Worm (Caenorhabditis elegans) whole organism, L4 larva: ENCODE data around the gene best-18.

Source experiments
- D1046.2 ChIP-seq: fragments of 200-800 bp; sonication (Bioruptor generic); IDR thresholded peaks from 2 replicates; pipeline ENCODE4 v1.3.6; 2022; ENCODE audit warnings: missing genetic modification characterization, missing compliant biosample characterization
- F10B5.3 ChIP-seq: sonication (generic microtip); optimal IDR thresholded peaks from 2 replicates; lab custom pipeline; 2016; ENCODE audit warnings: mild to moderate bottlenecking, missing genetic modification characterization, missing compliant biosample characterization
- F37D6.2 ChIP-seq: sonication (generic microtip); optimal IDR thresholded peaks from 2 replicates; lab custom pipeline; 2016; ENCODE audit warnings: mild to moderate bottlenecking, missing genetic modification characterization, missing compliant biosample characterization
- T20F7.1 ChIP-seq: fragments of 200-800 bp; sonication (Bioruptor generic); optimal IDR thresholded peaks from 2 replicates; lab custom pipeline; 2018; ENCODE audit warnings: mild to moderate bottlenecking, missing genetic modification characterization, missing compliant biosample characterization
- T26A8.4 ChIP-seq: fragments of 200-800 bp; sonication (Bioruptor generic); IDR thresholded peaks from 2 replicates; pipeline ENCODE4 v1.3.6; 2022; ENCODE audit warnings: missing genetic modification characterization, missing compliant biosample characterization
- Y105C5A.15 ChIP-seq: fragments of 200-800 bp; sonication (Bioruptor generic); IDR thresholded peaks from 2 replicates; pipeline ENCODE4 v1.3.6; 2022; ENCODE audit warnings: missing genetic modification characterization, missing compliant biosample characterization
- Y48G9A.11 ChIP-seq: fragments of 200-800 bp; sonication (Bioruptor generic); IDR thresholded peaks from 2 replicates; pipeline ENCODE4 v1.3.6; 2022; ENCODE audit warnings: missing genetic modification reagents, missing genetic modification characterization, missing compliant biosample characterization
- Y5F2A.4 ChIP-seq: fragments of 200-800 bp; sonication (Bioruptor generic); optimal IDR thresholded peaks from 2 replicates; lab custom pipeline; 2018; ENCODE audit warnings: mild to moderate bottlenecking, missing genetic modification characterization, missing compliant biosample characterization
- ZK337.2 ChIP-seq: fragments of 200-800 bp; sonication (Bioruptor generic); IDR thresholded peaks from 2 replicates; pipeline ENCODE4 v1.3.6; 2022; ENCODE audit warnings: missing genetic modification reagents, missing genetic modification characterization, missing compliant biosample characterization
- ZK546.5 ChIP-seq, 2 experiments: sonication (generic microtip); optimal IDR thresholded peaks; 2 replicates each; lab custom pipeline; 2017; ENCODE audit warnings: missing biosample characterization in 2 of 2, missing genetic modification characterization in 2 of 2
- aha-1 ChIP-seq: fragments of 150-350 bp; peaks from one replicate; lab custom pipeline; 2014; ENCODE audit warnings: missing biosample characterization, missing genetic modification characterization
- ama-1 ChIP-seq: fragments of 150-350 bp; optimal IDR thresholded peaks from 2 replicates; lab custom pipeline; 2014; ENCODE audit warnings: inconsistent platforms, mixed read lengths
- ceh-44 ChIP-seq: fragments of 200-800 bp; sonication (Bioruptor generic); IDR thresholded peaks from 2 replicates; pipeline ENCODE4 v1.3.6; 2022; ENCODE audit warnings: missing genetic modification reagents, missing genetic modification characterization, missing compliant biosample characterization
- ceh-82 ChIP-seq: sonication (generic microtip); optimal IDR thresholded peaks from 2 replicates; lab custom pipeline; 2017; ENCODE audit warnings: missing biosample characterization, missing genetic modification characterization
- ces-1 ChIP-seq: fragments of 150-350 bp; sonication (generic microtip); optimal IDR thresholded peaks from 4 replicates; lab custom pipeline; 2014; ENCODE audit warnings: missing biosample characterization, missing genetic modification reagents, missing genetic modification characterization
- daf-16 ChIP-seq, 3 experiments: sonication (generic microtip); optimal IDR thresholded peaks; 2 replicates each; lab custom pipeline; 2016 to 2017; ENCODE audit warnings: missing genetic modification characterization in 3 of 3, missing genetic modification reagents in 3 of 3, mild to moderate bottlenecking in 2 of 3, missing compliant biosample characterization in 2 of 3, missing biosample characterization in 1 of 3, moderate library complexity in 1 of 3
- daf-19 ChIP-seq: fragments of 200-800 bp; sonication (Bioruptor generic); conservative IDR thresholded peaks from 2 replicates; pipeline ENCODE4 v1.3.6; 2022; ENCODE audit warnings: missing genetic modification characterization, missing compliant biosample characterization
- dmd-6 ChIP-seq: fragments of 200-800 bp; sonication (Bioruptor generic); IDR thresholded peaks from 2 replicates; pipeline ENCODE4 v1.3.6; 2022; ENCODE audit warnings: missing genetic modification reagents, missing genetic modification characterization, missing compliant biosample characterization
- dmd-8 ChIP-seq: fragments of 200-800 bp; sonication (Bioruptor generic); IDR thresholded peaks from 2 replicates; pipeline ENCODE4 v1.3.6; 2022; ENCODE audit warnings: missing genetic modification characterization, missing compliant biosample characterization
- dmd-9 ChIP-seq: fragments of 200-800 bp; sonication (Bioruptor generic); IDR thresholded peaks from 2 replicates; pipeline ENCODE4 v1.3.6; 2022; ENCODE audit warnings: missing genetic modification reagents, missing genetic modification characterization, missing compliant biosample characterization
- dpl-1 ChIP-seq: fragments of 150-350 bp; optimal IDR thresholded peaks from 2 replicates; lab custom pipeline; 2014; ENCODE audit warnings: missing biosample characterization, missing genetic modification reagents, missing genetic modification characterization
- egl-27 ChIP-seq: sonication (generic microtip); optimal IDR thresholded peaks from 3 replicates; lab custom pipeline; 2017; ENCODE audit warnings: missing biosample characterization, missing genetic modification reagents, missing genetic modification characterization
- fos-1 ChIP-seq: fragments of 150-350 bp; optimal IDR thresholded peaks from 2 replicates; lab custom pipeline; 2014; ENCODE audit warnings: missing biosample characterization, missing genetic modification characterization
- hif-1 ChIP-seq, 2 experiments: sonication (generic microtip); optimal IDR thresholded peaks; 2 replicates each; lab custom pipeline; 2016 to 2017; ENCODE audit warnings: missing compliant biosample characterization in 2 of 2, missing genetic modification characterization in 2 of 2, missing genetic modification reagents in 2 of 2, missing genotype in 2 of 2, mild to moderate bottlenecking in 1 of 2
- lin-13 ChIP-seq: fragments of 150-350 bp; optimal IDR thresholded peaks from 2 replicates; lab custom pipeline; 2014; ENCODE audit warnings: missing biosample characterization, missing genetic modification reagents, missing genetic modification characterization
- madf-5 ChIP-seq, 2 experiments: fragments of 200-800 bp; sonication (Bioruptor generic); IDR thresholded peaks; 2 replicates each; pipeline ENCODE4 v1.3.6; 2022; ENCODE audit warnings: missing compliant biosample characterization in 2 of 2, missing genetic modification characterization in 2 of 2
- nhr-102 ChIP-seq: sonication (generic microtip); optimal IDR thresholded peaks from 2 replicates; lab custom pipeline; 2016; ENCODE audit warnings: mild to moderate bottlenecking, missing genetic modification characterization, moderate library complexity, missing compliant biosample characterization
- nhr-11 ChIP-seq: fragments of 150-350 bp; optimal IDR thresholded peaks from 2 replicates; lab custom pipeline; 2014; ENCODE audit warnings: missing biosample characterization, missing genetic modification characterization
- nhr-237 ChIP-seq: sonication (generic microtip); optimal IDR thresholded peaks from 2 replicates; lab custom pipeline; 2017; ENCODE audit warnings: missing biosample characterization, missing genetic modification characterization
- nhr-28 ChIP-seq: fragments of 150-350 bp; optimal IDR thresholded peaks from 2 replicates; lab custom pipeline; 2014; ENCODE audit warnings: missing biosample characterization, missing genetic modification characterization
- nhr-41 ChIP-seq: fragments of 200-800 bp; sonication (Bioruptor generic); IDR thresholded peaks from 2 replicates; pipeline ENCODE4 v1.3.6; 2022; ENCODE audit warnings: missing genetic modification reagents, missing genetic modification characterization, missing compliant biosample characterization
- nhr-42 ChIP-seq: fragments of 200-800 bp; sonication (Bioruptor generic); IDR thresholded peaks from 2 replicates; pipeline ENCODE4 v1.3.6; 2022; ENCODE audit warnings: missing genetic modification characterization, missing compliant biosample characterization
- nhr-48 ChIP-seq: sonication (generic microtip); optimal IDR thresholded peaks from 2 replicates; lab custom pipeline; 2016; ENCODE audit warnings: mild to moderate bottlenecking, missing genetic modification characterization, missing compliant biosample characterization
- php-3 ChIP-seq: fragments of 200-800 bp; sonication (Bioruptor generic); IDR thresholded peaks from 2 replicates; pipeline ENCODE4 v1.3.6; 2022; ENCODE audit warnings: missing genetic modification reagents, missing genetic modification characterization, missing compliant biosample characterization
- pqm-1 ChIP-seq: sonication (generic microtip); optimal IDR thresholded peaks from 2 replicates; lab custom pipeline; 2017; ENCODE audit warnings: missing biosample characterization, missing genetic modification characterization
- saeg-2 ChIP-seq: fragments of 200-800 bp; sonication (Bioruptor generic); IDR thresholded peaks from 2 replicates; pipeline ENCODE4 v1.3.6; 2022; ENCODE audit warnings: missing genetic modification reagents, missing genetic modification characterization, missing compliant biosample characterization
- set-16 ChIP-seq: fragments of 200-800 bp; sonication (Bioruptor generic); IDR thresholded peaks from 2 replicates; pipeline ENCODE4 v1.3.6; 2022; ENCODE audit warnings: missing genetic modification reagents, missing genetic modification characterization, missing compliant biosample characterization
- snpc-1.2 ChIP-seq: fragments of 200-800 bp; sonication (Bioruptor generic); IDR thresholded peaks from 2 replicates; pipeline ENCODE4 v1.3.6; 2022; ENCODE audit warnings: missing genetic modification reagents, missing genetic modification characterization, missing compliant biosample characterization
- snpc-4 ChIP-seq: fragments of 150-350 bp; optimal IDR thresholded peaks from 2 replicates; lab custom pipeline; 2014; ENCODE audit warnings: missing biosample characterization, missing genetic modification characterization
- spr-1 ChIP-seq: sonication (generic microtip); optimal IDR thresholded peaks from 2 replicates; lab custom pipeline; 2016; ENCODE audit warnings: mild to moderate bottlenecking, missing genetic modification characterization, missing compliant biosample characterization
- spr-3 ChIP-seq: fragments of 200-800 bp; sonication (Bioruptor generic); optimal IDR thresholded peaks from 2 replicates; lab custom pipeline; 2018; ENCODE audit warnings: mild to moderate bottlenecking, missing genetic modification characterization, missing compliant biosample characterization
- tag-97 ChIP-seq: fragments of 200-800 bp; sonication (Bioruptor generic); IDR thresholded peaks from 2 replicates; pipeline ENCODE4 v1.3.6; 2022; ENCODE audit warnings: missing genetic modification characterization, missing compliant biosample characterization
- tra-1 ChIP-seq: fragments of 200-800 bp; sonication (Bioruptor generic); IDR thresholded peaks from 2 replicates; pipeline ENCODE4 v1.3.6; 2022; ENCODE audit warnings: missing genetic modification reagents, missing genetic modification characterization, missing compliant biosample characterization
- unc-62 ChIP-seq, 3 experiments: fragments of 150-350 bp in 1 of 3; sonication (generic microtip); optimal IDR thresholded peaks in 2 of 3; peaks in 1 of 3; 1 replicate in 1 of 3; 2 replicates in 2 of 3; lab custom pipeline; 2014 to 2017; ENCODE audit warnings: missing biosample characterization in 3 of 3, missing genetic modification characterization in 3 of 3, missing genetic modification reagents in 3 of 3, missing genotype in 1 of 3
- zfp-2 ChIP-seq: sonication (generic microtip); optimal IDR thresholded peaks from 2 replicates; lab custom pipeline; 2016; ENCODE audit warnings: mild to moderate bottlenecking, missing genetic modification characterization, missing compliant biosample characterization
- zip-2 ChIP-seq: fragments of 150-350 bp; optimal IDR thresholded peaks from 2 replicates; lab custom pipeline; 2014; ENCODE audit warnings: missing biosample characterization, missing genetic modification characterization
- ztf-11 ChIP-seq: fragments of 150-350 bp; optimal IDR thresholded peaks from 2 replicates; lab custom pipeline; 2014; ENCODE audit warnings: missing biosample characterization, missing genetic modification characterization
- ztf-7 ChIP-seq: fragments of 150-350 bp; optimal IDR thresholded peaks from 2 replicates; lab custom pipeline; 2014; ENCODE audit warnings: missing biosample characterization, missing genetic modification characterization

best-18 gene

DNA sequence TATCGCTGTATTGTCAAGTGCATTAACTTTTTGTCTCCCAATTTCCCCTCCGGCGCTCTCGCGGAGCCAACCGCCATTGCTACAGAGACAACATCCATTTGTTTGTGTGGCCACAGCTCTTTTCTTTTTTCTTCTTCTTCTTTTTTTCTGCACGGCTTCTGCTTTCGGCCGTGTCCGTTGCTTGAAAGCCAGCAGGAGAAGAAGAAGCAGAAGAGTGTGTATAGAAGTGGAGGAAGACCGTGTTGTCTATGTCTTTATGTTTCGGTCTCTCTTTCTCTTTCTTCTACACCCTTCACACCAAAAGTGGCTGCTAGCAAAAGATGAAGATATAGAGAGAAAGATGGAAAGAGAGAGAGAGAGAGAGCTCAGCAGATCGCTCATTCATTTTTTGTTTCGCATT, 24.4 kb upstream of the best-18 start (continued):
- TF ChIP-seq ztf-11 (tag; lab: Kevin White, UChicago) (no peak), ZK546.5 (tag; optimal IDR thresholded peaks at IDR 0.05; lab: Kevin White, UChicago) (no peak), daf-19 (GFP tag; lab: Robert Waterston, UW) (no peak), ceh-44 (GFP tag; lab: Robert Waterston, UW) (no peak), dpl-1 (GFP tag; lab: Kevin White, UChicago) (no peak), tra-1 (no peak), ama-1 (lab: Kevin White, UChicago) (no peak), D1046.2 (GFP tag; lab: Robert Waterston, UW) (no peak), aha-1 (peak; percentile 43), ceh-82 (tag; lab: Kevin White, UChicago) (no peak), nhr-42 (no peak), T20F7.1 (no peak), zfp-2 (tag; lab: Kevin White, UChicago) (no peak), php-3 (GFP tag; lab: Robert Waterston, UW) (no peak), nhr-48 (no peak), F37D6.2 (tag; lab: Kevin White, UChicago) (no peak), saeg-2 (no peak)

DNA sequence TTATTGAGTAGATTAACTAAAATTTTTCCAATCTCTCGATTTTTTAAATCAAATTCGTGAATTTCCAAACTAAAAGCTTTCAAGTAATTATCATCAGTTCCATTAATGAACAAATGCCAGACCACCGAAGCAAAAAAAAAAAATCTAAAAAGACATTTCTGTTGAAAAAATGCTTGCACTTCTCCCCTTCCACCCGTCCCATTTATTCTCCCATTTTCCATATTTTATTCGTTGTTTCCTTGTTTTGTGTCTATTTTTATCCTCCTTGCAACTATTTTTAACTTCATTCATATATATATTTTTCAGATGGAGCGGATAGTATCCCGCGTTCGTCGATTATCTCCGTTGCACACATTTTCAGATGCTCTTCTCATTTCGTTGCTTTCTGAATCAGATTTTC, 23.3 kb upstream of the best-18 start, which contains the start of gene epac-1:
Gene epac-1, plus strand, starts transcription at position 301 of the 400 bp plus-strand sequence.
- no peak for TF ChIP-seq fos-1 (tag; lab: Kevin White, UChicago)
- TF ChIP-seq, all 104 proteins: peak for 0

DNA sequence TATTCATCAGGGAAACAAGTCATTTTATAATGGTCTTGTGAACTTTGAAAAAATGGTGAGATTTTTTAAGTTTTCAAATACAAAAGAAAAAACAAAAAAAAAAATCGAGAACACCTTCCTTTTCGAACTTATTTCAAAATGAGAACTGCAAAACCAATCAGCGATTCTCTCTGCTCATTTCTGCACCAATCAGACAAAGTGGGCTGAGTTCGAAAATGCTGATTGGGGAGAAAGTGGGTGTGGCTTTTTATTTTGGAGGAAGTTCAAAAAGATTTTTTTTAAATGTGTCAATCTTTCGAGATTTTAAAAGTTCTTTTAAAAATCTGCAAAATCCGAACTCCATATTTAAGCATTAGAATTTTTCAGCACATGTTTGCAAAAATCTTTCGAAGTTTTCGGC, 17.6 kb upstream of the best-18 start:
- TF ChIP-seq F37D6.2 (tag; lab: Kevin White, UChicago) (no peak), nhr-28 (tag; lab: Kevin White, UChicago) (no peak), spr-1 (tag; lab: Kevin White, UChicago) (no peak), T26A8.4 (no peak), dmd-9 (GFP tag; lab: Robert Waterston, UW) (no peak), F10B5.3 (no peak), ces-1 (GFP tag; lab: Kevin White, UChicago) (no peak), Y105C5A.15 (no peak), dmd-8 (GFP tag; lab: Robert Waterston, UW) (no peak), ztf-7 (tag; lab: Kevin White, UChicago) (no peak), Y5F2A.4 (no peak), lin-13 (GFP tag; lab: Kevin White, UChicago) (no peak), nhr-11 (tag; lab: Kevin White, UChicago) (no peak), nhr-41 (GFP tag; lab: Robert Waterston, UW) (no peak), snpc-4 (tag; lab: Kevin White, UChicago) (no peak), tag-97 (GFP tag; lab: Robert Waterston, UW) (no peak), snpc-1.2 (GFP tag; lab: Robert Waterston, UW) (no peak), spr-3 (no peak), egl-27 (tag; lab: Kevin White, UChicago) (no peak)

DNA sequence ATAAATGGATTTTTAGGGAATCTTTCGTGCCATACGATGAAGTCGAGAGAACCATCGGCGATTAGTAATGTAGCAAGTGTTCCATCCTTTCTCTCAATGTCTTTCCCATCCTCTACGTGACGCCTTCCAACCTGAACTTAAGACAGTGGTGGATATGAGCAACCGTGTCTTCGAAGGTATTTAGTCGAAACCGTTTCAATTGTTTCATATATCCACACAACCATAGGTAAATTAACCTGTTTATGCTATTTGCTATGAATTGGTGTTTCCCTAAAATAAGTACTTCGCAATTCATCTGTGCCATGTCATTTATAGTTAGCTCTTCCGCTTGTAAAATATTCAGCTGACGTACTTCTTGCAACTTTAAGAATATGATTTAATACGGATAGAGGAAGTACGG, 16.3 kb upstream of the best-18 start:
- peak in 1 of 2 experiments; percentile 77 for TF ChIP-seq unc-62 (GFP tag; optimal IDR thresholded peaks at IDR 0.05 in 1 of 2; lab: Kevin White, UChicago)
- TF ChIP-seq unc-62 (tag; optimal IDR thresholded peaks at IDR 0.05; lab: Kevin White, UChicago) = no peak
- TF ChIP-seq ztf-11 (tag; lab: Kevin White, UChicago) = no peak
- peak; percentile 54 for TF ChIP-seq aha-1

- TF ChIP-seq Y48G9A.11 (GFP tag; lab: Robert Waterston, UW) = no peak
- TF ChIP-seq set-16 (GFP tag; lab: Robert Waterston, UW) = no peak
- TF ChIP-seq madf-5 (GFP tag; IDR thresholded peaks at IDR 0.05; lab: Robert Waterston, UW) = no peak
- no peak for TF ChIP-seq nhr-237
- no peak for TF ChIP-seq nhr-102 (tag; lab: Kevin White, UChicago)
- no peak for TF ChIP-seq ZK337.2
- peak in 1 of 2 experiments; percentile 30 for TF ChIP-seq daf-16 (GFP tag; optimal IDR thresholded peaks at IDR 0.05; lab: Kevin White, UChicago)
- peak; percentile 100 for TF ChIP-seq daf-16 (tag; optimal IDR thresholded peaks at IDR 0.05; lab: Kevin White, UChicago)
- TF ChIP-seq hif-1 (tag; optimal IDR thresholded peaks at IDR 0.05; lab: Kevin White, UChicago) = no peak
- no peak for TF ChIP-seq zip-2 (tag; lab: Kevin White, UChicago)
- TF ChIP-seq dmd-6 (GFP tag; lab: Robert Waterston, UW) = peak; percentile 59
- no peak for TF ChIP-seq pqm-1 (tag; lab: Kevin White, UChicago)
These were observed 15.4 kb upstream of the best-18 start for ce11 chrIII:10196796-10197195.
